Fruit fly (Drosophila melanogaster): ENCODE results near the gene Tim9a.
A peak's percentile ranks its signal among the peaks of the same experiment; 100 is the strongest.

Tim9a gene

DNA sequence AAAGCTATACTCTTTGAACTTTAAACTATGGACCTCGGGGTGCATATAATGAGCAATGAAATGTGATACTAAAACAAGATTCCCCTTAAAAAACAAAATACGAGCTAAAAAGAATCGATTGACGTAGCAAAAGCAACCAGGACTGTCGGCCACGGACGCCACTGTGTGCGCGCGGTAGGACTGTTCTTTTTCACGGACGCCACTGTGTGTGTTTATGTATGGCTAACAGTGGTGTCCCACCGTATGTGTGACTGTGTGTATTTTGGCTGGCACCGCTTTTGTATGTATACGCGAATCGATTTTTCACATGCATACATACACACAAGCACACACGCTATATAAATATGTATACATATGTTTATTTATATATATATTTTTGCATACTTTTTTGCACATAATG, 1.2 kb upstream of the Tim9a start (continued):
- no peak for TF ChIP-seq CG4318 (GFP tag; optimal IDR thresholded peaks at IDR 0.05)
- TF ChIP-seq fd59A (GFP tag; optimal IDR thresholded peaks at IDR 0.05) = no peak
- TF ChIP-seq dac (GFP tag; optimal IDR thresholded peaks at IDR 0.05) = peak; percentile 33
- peak; percentile 39 for TF ChIP-seq CG32006 (GFP tag; optimal IDR thresholded peaks at IDR 0.05)
- peak; percentile 68 for TF ChIP-seq vri (GFP tag; optimal IDR thresholded peaks at IDR 0.05)
- TF ChIP-seq CG6854 (GFP tag; optimal IDR thresholded peaks at IDR 0.05) = peak; percentile 14
- TF ChIP-seq Sox102F (GFP tag; optimal IDR thresholded peaks at IDR 0.05) = peak; percentile 37
- TF ChIP-seq net (GFP tag; optimal IDR thresholded peaks at IDR 0.05) = peak; percentile 77
- no peak for TF ChIP-seq CG16779 (tag; optimal IDR thresholded peaks at IDR 0.05)
- no peak for TF ChIP-seq spab (GFP tag; optimal IDR thresholded peaks at IDR 0.05)
- peak; percentile 62 for TF ChIP-seq Lpt (GFP tag; optimal IDR thresholded peaks at IDR 0.05)
- peak; percentile 72 for TF ChIP-seq lz (GFP tag; optimal IDR thresholded peaks at IDR 0.05)
- TF ChIP-seq eg (GFP tag; IDR thresholded peaks at IDR 0.05) = peak; percentile 63; the same call in 2 of the 3 replicates
- TF ChIP-seq Gug (GFP tag; IDR thresholded peaks at IDR 0.05) = peak; percentile 36; the same call in 1 of the 2 replicates
- peak; percentile 48 for TF ChIP-seq CG6792 (GFP tag; optimal IDR thresholded peaks at IDR 0.05)
- TF ChIP-seq CG34406 (GFP tag; optimal IDR thresholded peaks at IDR 0.05) = peak; percentile 53
- TF ChIP-seq CG3032 (tag; optimal IDR thresholded peaks at IDR 0.05) = peak; percentile 15
- TF ChIP-seq Hr39 (GFP tag; optimal IDR thresholded peaks at IDR 0.05) = peak; percentile 73

DNA sequence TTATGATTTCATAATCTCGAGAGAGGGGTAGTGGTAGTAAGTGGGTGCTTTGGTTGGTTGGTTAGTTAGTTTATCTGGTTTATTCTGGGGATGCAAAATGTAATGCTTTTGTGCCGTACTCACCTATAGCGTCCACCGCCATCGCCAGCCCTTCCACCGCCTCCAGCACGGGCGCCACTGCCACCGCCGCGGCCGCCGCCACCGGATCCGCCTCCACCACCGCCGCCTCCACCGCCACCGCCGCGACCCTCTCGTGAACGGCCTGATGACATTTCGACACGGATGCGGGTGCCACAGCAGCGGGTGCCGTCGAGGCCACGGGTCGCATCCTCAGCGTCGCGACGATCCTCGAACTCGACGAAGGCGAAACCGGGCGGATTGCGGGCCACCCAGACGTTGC, 833 bp upstream of the Tim9a start:
- TF ChIP-seq Eip78C (GFP tag) (no peak), OdsH (GFP tag; optimal IDR thresholded peaks at IDR 0.05) (no peak), CG10631 (GFP tag; optimal IDR thresholded peaks at IDR 0.05) (no peak), CG16779 (tag; optimal IDR thresholded peaks at IDR 0.05) (no peak), CG6854 (GFP tag; optimal IDR thresholded peaks at IDR 0.05) (no peak), esn (GFP tag; optimal IDR thresholded peaks at IDR 0.05) (no peak), CG8119 (GFP tag; IDR thresholded peaks at IDR 0.05) (no peak), dac (GFP tag; optimal IDR thresholded peaks at IDR 0.05) (no peak), CG11294 (GFP tag; IDR thresholded peaks at IDR 0.05) (no peak), CG7368 (GFP tag; optimal IDR thresholded peaks at IDR 0.05) (no peak), pdm3 (GFP tag; optimal IDR thresholded peaks at IDR 0.05) (no peak), fd59A (GFP tag; optimal IDR thresholded peaks at IDR 0.05) (no peak), Smox (GFP tag; optimal IDR thresholded peaks at IDR 0.05) (no peak), Hr39 (GFP tag; optimal IDR thresholded peaks at IDR 0.05) (no peak), Sox15 (GFP tag; optimal IDR thresholded peaks at IDR 0.05) (no peak), Eip75B (GFP tag; optimal IDR thresholded peaks at IDR 0.05) (no peak), Eip93F (GFP tag; optimal IDR thresholded peaks at IDR 0.05) (no peak), Sox102F (GFP tag; optimal IDR thresholded peaks at IDR 0.05) (no peak)

DNA sequence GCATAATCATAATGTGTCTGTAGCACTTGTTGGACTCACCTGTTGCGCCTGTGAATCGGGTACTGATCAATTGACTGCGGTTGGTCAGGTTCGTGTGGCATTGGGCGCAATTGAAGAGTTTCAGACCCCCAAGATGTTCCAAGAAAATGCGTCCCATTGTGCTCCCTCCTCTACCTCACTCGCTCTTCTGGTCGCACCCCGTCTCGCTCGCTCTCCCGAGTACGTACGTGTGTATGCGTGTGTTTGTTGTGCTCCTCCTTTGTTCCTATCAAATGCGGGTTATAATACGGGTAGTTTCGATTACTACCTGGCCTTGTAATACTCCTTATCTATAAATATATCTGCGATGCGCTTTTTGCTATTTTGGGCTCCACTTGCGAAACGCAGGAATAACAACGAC, 1.8 kb downstream of the Tim9a start:
- no peak for TF ChIP-seq esn (GFP tag; optimal IDR thresholded peaks at IDR 0.05)
- TF ChIP-seq Sox14 (GFP tag; optimal IDR thresholded peaks at IDR 0.05) = peak; percentile 47

DNA sequence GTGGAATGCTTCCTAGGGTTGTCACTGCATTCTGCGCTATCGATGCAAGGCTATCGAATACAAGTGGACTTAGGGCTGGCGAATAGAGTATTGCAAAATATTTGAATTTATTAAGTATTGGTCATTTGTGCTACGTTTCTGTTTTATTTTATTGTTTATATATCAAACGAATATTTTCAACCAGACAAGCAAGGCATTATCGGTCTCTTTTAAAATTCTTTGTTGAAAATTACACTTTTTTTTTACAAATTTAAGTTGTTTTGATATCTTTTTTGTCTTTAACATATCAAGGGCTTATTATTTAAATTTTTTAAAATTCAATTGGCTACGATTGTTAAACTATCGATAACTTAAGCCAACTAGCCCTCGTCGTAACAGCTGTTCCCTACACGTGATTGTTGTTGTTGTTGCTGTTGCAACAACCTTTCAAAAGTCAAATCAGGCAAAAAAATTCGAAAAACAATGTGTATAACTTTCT, 2.4 kb downstream of the Tim9a start, which contains the start of the genes Ype and CG1662:
Ype (minus strand) TSS at position 45 of the 478 bp plus-strand sequence.
CG1662 (plus strand) TSS at position 191 of the 478 bp plus-strand sequence.
- TF ChIP-seq Hr38 (GFP tag; optimal IDR thresholded peaks at IDR 0.05) (no peak), Hr4 (GFP tag; optimal IDR thresholded peaks at IDR 0.05) (peak; percentile 66), CG10631 (GFP tag; optimal IDR thresholded peaks at IDR 0.05) (peak; percentile 78), Met (GFP tag; optimal IDR thresholded peaks at IDR 0.05) (peak; percentile 65), Sox102F (GFP tag; optimal IDR thresholded peaks at IDR 0.05) (peak; percentile 67), cyc (GFP tag; optimal IDR thresholded peaks at IDR 0.05) (peak; percentile 79), CG6276 (GFP tag; optimal IDR thresholded peaks at IDR 0.05) (no peak), CG3032 (tag; optimal IDR thresholded peaks at IDR 0.05) (peak; percentile 76), Eip75B (GFP tag; optimal IDR thresholded peaks at IDR 0.05) (peak; percentile 63), net (GFP tag; optimal IDR thresholded peaks at IDR 0.05) (peak; percentile 32), OdsH (GFP tag; optimal IDR thresholded peaks at IDR 0.05) (peak; percentile 81), svp (GFP tag) (peak; percentile 89), Lpt (GFP tag; optimal IDR thresholded peaks at IDR 0.05) (peak; percentile 41), ss (GFP tag; optimal IDR thresholded peaks at IDR 0.05) (peak in 1 of 2 experiments; percentile 71), CG31627 (GFP tag; optimal IDR thresholded peaks at IDR 0.05) (peak; percentile 78), Hr39 (GFP tag; optimal IDR thresholded peaks at IDR 0.05) (peak; percentile 70), Eip93F (GFP tag; optimal IDR thresholded peaks at IDR 0.05) (peak; percentile 13), CG11762 (GFP tag; optimal IDR thresholded peaks at IDR 0.05; ENCODE audit: insufficient read depth) (peak; percentile 50), Sox14 (GFP tag; optimal IDR thresholded peaks at IDR 0.05) (peak; percentile 52), CG16779 (tag; optimal IDR thresholded peaks at IDR 0.05) (no peak), salr (GFP tag; optimal IDR thresholded peaks at IDR 0.05) (peak; percentile 13 to 59), achi (GFP tag; optimal IDR thresholded peaks at IDR 0.05) (peak; percentile 66), CG8632 (GFP tag; optimal IDR thresholded peaks at IDR 0.05) (peak; percentile 57), CG6792 (GFP tag; optimal IDR thresholded peaks at IDR 0.05) (peak; percentile 67), Gug (GFP tag; IDR thresholded peaks at IDR 0.05) (peak; percentile 25; the same call in 1 of the 2 replicates), CG7368 (GFP tag; optimal IDR thresholded peaks at IDR 0.05) (peak; percentile 34), CG9139 (GFP tag; optimal IDR thresholded peaks at IDR 0.05) (no peak), spab (GFP tag; optimal IDR thresholded peaks at IDR 0.05) (peak; percentile 32)
